Worm (Caenorhabditis elegans): ENCODE measurements around the gene sms-2.

The sms-2 gene

DNA sequence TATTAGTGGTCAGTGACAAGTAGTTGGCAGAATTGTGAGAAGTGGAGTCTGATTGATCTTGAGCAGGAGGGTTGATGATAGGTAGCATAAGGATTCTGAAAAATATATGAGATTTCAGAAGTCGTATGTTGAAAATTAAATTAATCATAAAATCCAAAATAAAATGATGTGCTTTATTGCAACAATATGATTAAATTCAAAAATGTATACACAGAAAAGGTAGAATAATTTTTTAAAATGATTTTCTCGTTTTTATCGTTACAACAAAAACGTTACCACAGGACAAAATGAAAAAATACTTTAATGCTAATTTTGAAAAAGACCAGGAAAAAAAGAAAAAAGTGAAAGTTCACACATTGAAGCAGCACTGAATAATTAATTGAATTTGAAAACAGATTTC lies 46.2 kb downstream of the sms-2 start, which contains the start of gene ZC13.10:
Gene ZC13.10, minus strand, starts transcription at position 101 of the 400 bp plus-strand sequence.
- TF ChIP-seq ztf-11 (tag; optimal IDR thresholded peaks at IDR 0.05) (no peak), egl-5 (tag; optimal IDR thresholded peaks at IDR 0.05) (no peak), jun-1 (tag; optimal IDR thresholded peaks at IDR 0.05) (no peak), nhr-76 (tag; optimal IDR thresholded peaks at IDR 0.05) (no peak), nhr-25 (tag; optimal IDR thresholded peaks at IDR 0.05) (no peak), lin-15B (tag; optimal IDR thresholded peaks at IDR 0.05) (no peak), ama-1 (optimal IDR thresholded peaks at IDR 0.05) (no peak), nfya-1 (tag; optimal IDR thresholded peaks at IDR 0.05; ENCODE audit: insufficient read depth) (no peak), sea-2 (GFP tag; optimal IDR thresholded peaks at IDR 0.05) (no peak), nhr-237 (tag; optimal IDR thresholded peaks at IDR 0.05) (no peak), elt-2 (tag; optimal IDR thresholded peaks at IDR 0.05) (no peak), egl-27 (tag; optimal IDR thresholded peaks at IDR 0.05) (no peak), lin-39 (tag; optimal IDR thresholded peaks at IDR 0.05) (no peak), snpc-4 (tag; optimal IDR thresholded peaks at IDR 0.05) (no peak), elt-3 (tag; optimal IDR thresholded peaks at IDR 0.05) (no peak), aly-2 (tag; optimal IDR thresholded peaks at IDR 0.05) (no peak), nhr-77 (tag; optimal IDR thresholded peaks at IDR 0.05) (no peak), nhr-67 (tag; optimal IDR thresholded peaks at IDR 0.05) (no peak), unc-39 (tag; optimal IDR thresholded peaks at IDR 0.05) (no peak), eor-1 (tag; optimal IDR thresholded peaks at IDR 0.05) (no peak)

DNA sequence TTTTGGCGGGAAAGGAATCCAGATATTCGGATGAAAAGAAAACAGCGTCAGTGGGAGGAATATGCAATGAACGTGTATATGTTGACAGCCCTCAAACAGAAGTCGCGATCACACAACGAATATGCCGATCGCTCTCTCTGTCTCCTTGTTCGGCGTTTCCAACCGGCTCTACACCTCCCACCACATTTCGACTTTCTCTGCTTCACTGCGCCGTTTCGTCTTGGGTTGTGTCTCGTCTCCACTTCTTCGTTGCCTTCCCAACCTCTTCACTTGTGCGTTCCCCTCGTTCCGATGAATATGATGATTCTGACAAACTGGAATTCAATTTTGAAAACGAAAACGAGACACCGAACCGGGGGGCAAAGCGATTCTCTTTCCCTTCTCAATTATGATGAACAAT lies 50.7 kb downstream of the sms-2 start, which contains the start of gene mab-7:
Gene mab-7, minus strand, starts transcription at position 101 of the 400 bp plus-strand sequence.
- TF ChIP-seq ceh-28 (tag; optimal IDR thresholded peaks at IDR 0.05) (no peak), nhr-67 (tag; optimal IDR thresholded peaks at IDR 0.05) (no peak), lsy-12 (tag; optimal IDR thresholded peaks at IDR 0.05) (no peak), nhr-25 (tag; optimal IDR thresholded peaks at IDR 0.05) (peak; percentile 39)

Measured in whole organism, L3 larva.